Worm (Caenorhabditis elegans): ENCODE data around the gene nuo-4.

DNA sequence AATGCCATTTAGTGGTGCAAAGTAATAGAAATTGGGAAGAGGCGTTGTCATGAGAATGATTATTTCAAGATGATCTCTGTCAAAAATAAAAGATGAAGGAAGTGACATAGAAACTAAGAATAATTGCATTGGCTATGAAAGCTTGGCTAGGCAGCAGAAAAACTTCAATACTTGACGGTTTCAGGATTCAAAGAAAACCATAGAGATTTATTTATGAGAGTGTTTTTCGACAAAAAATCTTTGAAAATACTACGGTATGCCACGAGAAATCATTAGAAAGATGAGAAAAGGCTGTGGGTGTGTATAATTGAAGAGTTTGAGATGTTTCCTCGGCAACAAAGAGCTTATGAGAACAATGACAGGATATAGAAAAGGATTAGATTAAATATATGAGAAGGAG lies 26.9 kb upstream of the nuo-4 start, which contains the start of gene F37C12.14:
- TF ChIP-seq B0035.1 (tag; optimal IDR thresholded peaks at IDR 0.05): no peak
- TF ChIP-seq madf-8 (GFP tag; conservative IDR thresholded peaks at IDR 0.05): no peak
- TF ChIP-seq F37B4.10 (GFP tag; IDR thresholded peaks at IDR 0.05): no peak
- no peak for TF ChIP-seq unc-62 (GFP tag; optimal IDR thresholded peaks at IDR 0.05)
- no peak for TF ChIP-seq hrde-1 (tag; optimal IDR thresholded peaks at IDR 0.05; ENCODE audit: borderline replicate concordance)
- TF ChIP-seq ama-1 (optimal IDR thresholded peaks at IDR 0.05): no peak
- TF ChIP-seq ama-1 (GFP tag; optimal IDR thresholded peaks at IDR 0.05): no peak
- no peak for TF ChIP-seq F33H1.4 (GFP tag; IDR thresholded peaks at IDR 0.05)
- TF ChIP-seq lag-1 (GFP tag; IDR thresholded peaks at IDR 0.05): no peak
- no peak for TF ChIP-seq nhr-80 (tag; optimal IDR thresholded peaks at IDR 0.05)
- TF ChIP-seq bed-2 (GFP tag; IDR thresholded peaks at IDR 0.05): no peak
- no peak for TF ChIP-seq pha-4 (tag; optimal IDR thresholded peaks at IDR 0.05)
- TF ChIP-seq akir-1 (GFP tag; optimal IDR thresholded peaks at IDR 0.05): no peak
- TF ChIP-seq mxl-1 (tag; optimal IDR thresholded peaks at IDR 0.05): no peak

Data from whole organism, young adult.